Fruit fly (Drosophila melanogaster) whole organism, embryonic: Measurements from ENCODE around the gene DCTN6-p27.

Experiments
- Adf1 ChIP-seq: fragments of 200-800 bp; sonication (Bioruptor generic); IDR thresholded peaks from 2 replicates; pipeline ENCODE4 v1.3.6; 2022; ENCODE audit warnings: missing biosample characterization, missing genetic modification characterization
- BEAF-32 ChIP-seq: fragments of 200-800 bp; sonication (Bioruptor generic); optimal IDR thresholded peaks from 3 replicates; lab custom pipeline; 2017; ENCODE audit warnings: missing biosample characterization, missing genetic modification characterization, mild to moderate bottlenecking, moderate library complexity, missing genetic modification reagents
- Bgb ChIP-seq: fragments of 200-800 bp; sonication (Bioruptor generic); IDR thresholded peaks from 2 replicates; pipeline ENCODE4 v1.3.6; 2022; ENCODE audit warnings: missing biosample characterization, missing genetic modification characterization; ENCODE audit not compliant: partially characterized antibody
- CG11247 ChIP-seq: fragments of 200-800 bp; sonication (Bioruptor generic); IDR thresholded peaks from 2 replicates; pipeline ENCODE4 v1.3.6; 2022; ENCODE audit warnings: missing biosample characterization, missing genetic modification characterization
- CG12769 ChIP-seq: fragments of 200-800 bp; sonication (Bioruptor generic); optimal IDR thresholded peaks from 2 replicates; lab custom pipeline; 2019; ENCODE audit warnings: missing biosample characterization, mild to moderate bottlenecking, missing genetic modification characterization, moderate library complexity
- CG16779 ChIP-seq: fragments of 200-800 bp; sonication (Bioruptor generic); IDR thresholded peaks from 2 replicates; pipeline ENCODE4 v1.3.6; 2022; ENCODE audit warnings: missing biosample characterization, missing genetic modification characterization
- CG17829 ChIP-seq: fragments of 200-800 bp; optimal IDR thresholded peaks from 2 replicates; lab custom pipeline; 2019; ENCODE audit warnings: missing biosample characterization, mild to moderate bottlenecking, missing genetic modification characterization, moderate library complexity
- CG18262 ChIP-seq: fragments of 200-800 bp; optimal IDR thresholded peaks from 3 replicates; lab custom pipeline; 2019; ENCODE audit warnings: missing biosample characterization, mild to moderate bottlenecking, missing genetic modification characterization, moderate library complexity
- CG18599 ChIP-seq: fragments of 200-800 bp; sonication (Bioruptor generic); optimal IDR thresholded peaks from 3 replicates; lab custom pipeline; 2017; ENCODE audit warnings: missing biosample characterization, missing genetic modification characterization, mild to moderate bottlenecking, moderate library complexity, missing genetic modification reagents
- CG2116 ChIP-seq: fragments of 200-800 bp; sonication (Bioruptor generic); optimal IDR thresholded peaks from 3 replicates; lab custom pipeline; 2018; ENCODE audit warnings: missing biosample characterization, mild to moderate bottlenecking, missing genetic modification characterization
- CG31441 ChIP-seq: fragments of 200-800 bp; sonication (Bioruptor generic); IDR thresholded peaks from 2 replicates; pipeline ENCODE4 v1.3.6; 2022; ENCODE audit warnings: missing biosample characterization, missing genetic modification characterization
- CG34224 ChIP-seq: fragments of 200-800 bp; sonication (Bioruptor generic); IDR thresholded peaks from 3 replicates; pipeline ENCODE4 v1.3.6; 2022; ENCODE audit warnings: missing biosample characterization, missing genetic modification characterization; ENCODE audit not compliant: partially characterized antibody
- CG3726 ChIP-seq: fragments of 200-800 bp; sonication (Bioruptor generic); IDR thresholded peaks from 3 replicates; pipeline ENCODE4, ENCODE4 v1.3.6; 2022; ENCODE audit warnings: missing biosample characterization, missing genetic modification characterization
- CG42726 ChIP-seq: fragments of 200-800 bp; sonication (Bioruptor generic); IDR thresholded peaks from 2 replicates; pipeline ENCODE4 v1.3.6; 2022; ENCODE audit warnings: missing biosample characterization, missing genetic modification characterization; ENCODE audit not compliant: partially characterized antibody
- CG8290 ChIP-seq, 3 experiments: fragments of 200-800 bp; sonication (Bioruptor generic); optimal IDR thresholded peaks; 2 replicates each; lab custom pipeline; 2016 to 2019; ENCODE audit warnings: missing biosample characterization in 3 of 3, missing genetic modification characterization in 3 of 3, mild to moderate bottlenecking in 2 of 3, moderate library complexity in 1 of 3
- CG9932 ChIP-seq: fragments of 200-800 bp; sonication (Bioruptor generic); IDR thresholded peaks from 2 replicates; pipeline ENCODE4 v1.3.6; 2022; ENCODE audit warnings: missing biosample characterization, missing genetic modification characterization
- Camta ChIP-seq: fragments of 200-800 bp; sonication (Bioruptor generic); optimal IDR thresholded peaks from 2 replicates; lab custom pipeline; 2016; ENCODE audit warnings: missing biosample characterization, missing genetic modification characterization
- Dbx ChIP-seq: fragments of 200-800 bp; sonication (Bioruptor generic); IDR thresholded peaks from 3 replicates; pipeline ENCODE4 v1.3.6; 2022; ENCODE audit warnings: missing biosample characterization, missing genetic modification characterization
- Dref ChIP-seq: fragments of 200-800 bp; sonication (Bioruptor generic); IDR thresholded peaks from 2 replicates; pipeline ENCODE4 v1.3.6; 2022; ENCODE audit warnings: missing biosample characterization, missing genetic modification characterization
- E2f2 ChIP-seq: fragments of 200-800 bp; sonication (Bioruptor generic); IDR thresholded peaks from 2 replicates; pipeline ENCODE4 v1.3.6; 2022; ENCODE audit warnings: missing biosample characterization, missing genetic modification characterization
- Eip74EF ChIP-seq, 2 experiments: fragments of 200-800 bp in 1 of 2; fragments of >200 bp in 1 of 2; sonication (Bioruptor generic) in 1 of 2; optimal IDR thresholded peaks; 2 replicates each; lab custom pipeline; 2017 to 2019; ENCODE audit warnings: missing biosample characterization in 2 of 2, missing genetic modification characterization in 2 of 2, mild to moderate bottlenecking in 1 of 2, moderate library complexity in 1 of 2
- Elba2 ChIP-seq: fragments of 200-800 bp; sonication (Bioruptor generic); optimal IDR thresholded peaks from 3 replicates; lab custom pipeline; 2016; ENCODE audit warnings: missing biosample characterization, missing genetic modification characterization
- Hmr ChIP-seq: fragments of 200-800 bp; sonication (Bioruptor generic); optimal IDR thresholded peaks from 3 replicates; lab custom pipeline; 2017; ENCODE audit warnings: mild to moderate bottlenecking, missing biosample characterization, missing genetic modification reagents, missing genetic modification characterization
- Kr ChIP-seq: fragments of 200-800 bp; sonication (Bioruptor generic); optimal IDR thresholded peaks from 2 replicates; lab custom pipeline; 2017; ENCODE audit warnings: missing biosample characterization, mild to moderate bottlenecking, missing genetic modification characterization
- Med ChIP-seq: fragments of 200-800 bp; sonication (Bioruptor generic); peaks from one replicate; lab custom pipeline; 2016; ENCODE audit warnings: missing biosample characterization, missing genetic modification characterization, mild to moderate bottlenecking, inconsistent platforms, moderate library complexity
- NFAT ChIP-seq: fragments of 200-800 bp; sonication (Bioruptor generic); IDR thresholded peaks from 2 replicates; pipeline ENCODE4 v1.3.6; 2022; ENCODE audit warnings: missing biosample characterization, missing genetic modification characterization
- Pdp1 ChIP-seq, 2 experiments: fragments of 200-800 bp; sonication (Bioruptor generic); optimal IDR thresholded peaks; 3 replicates each; lab custom pipeline; 2016; ENCODE audit warnings: missing biosample characterization in 2 of 2, missing genetic modification characterization in 2 of 2, mild to moderate bottlenecking in 1 of 2, moderate library complexity in 1 of 2
- Trl ChIP-seq, 3 experiments: fragments of >200 bp in 2 of 3; fragments of 200-800 bp in 1 of 3; sonication (Bioruptor generic) in 1 of 3; optimal IDR thresholded peaks; 2 replicates in 1 of 3; 3 replicates in 2 of 3; lab custom pipeline; 2016 to 2017; ENCODE audit warnings: missing biosample characterization in 1 of 3, missing genetic modification characterization in 1 of 3
- ato ChIP-seq: fragments of 200-800 bp; sonication (Bioruptor generic); IDR thresholded peaks from 2 replicates; pipeline ENCODE4 v1.3.6; 2022; ENCODE audit warnings: missing biosample characterization, missing genetic modification characterization; ENCODE audit not compliant: partially characterized antibody
- chinmo ChIP-seq: fragments of 200-800 bp; sonication (Bioruptor generic); IDR thresholded peaks from 4 replicates; pipeline ENCODE4 v1.3.6; 2022; ENCODE audit warnings: missing biosample characterization, missing genetic modification characterization; ENCODE audit not compliant: partially characterized antibody
- ci ChIP-seq: fragments of 200-800 bp; sonication (Bioruptor generic); IDR thresholded peaks from 3 replicates; pipeline ENCODE4 v1.3.6; 2022; ENCODE audit warnings: missing biosample characterization, missing genetic modification characterization
- cwo ChIP-seq: fragments of 200-800 bp; sonication (Bioruptor generic); optimal IDR thresholded peaks from 3 replicates; lab custom pipeline; 2017; ENCODE audit warnings: missing biosample characterization, missing genetic modification characterization, mild to moderate bottlenecking, moderate library complexity, missing genetic modification reagents
- danr ChIP-seq: fragments of 200-800 bp; sonication (Bioruptor generic); IDR thresholded peaks from 2 replicates; pipeline ENCODE4 v1.3.6; 2022; ENCODE audit warnings: missing biosample characterization, missing genetic modification characterization
- gce ChIP-seq: fragments of 200-800 bp; sonication (Bioruptor generic); IDR thresholded peaks from 3 replicates; pipeline ENCODE4 v1.3.6; 2022; ENCODE audit warnings: missing biosample characterization, missing genetic modification characterization
- gfzf ChIP-seq: fragments of 200-800 bp; sonication (Bioruptor generic); optimal IDR thresholded peaks from 2 replicates; lab custom pipeline; 2016; ENCODE audit warnings: missing biosample characterization, mild to moderate bottlenecking, missing genetic modification characterization, moderate library complexity
- her ChIP-seq: fragments of 200-800 bp; sonication (Bioruptor generic); optimal IDR thresholded peaks from 2 replicates; lab custom pipeline; 2016; ENCODE audit warnings: missing biosample characterization, missing genetic modification characterization
- lmd ChIP-seq: fragments of 200-800 bp; sonication (Bioruptor generic); IDR thresholded peaks from 2 replicates; pipeline ENCODE4 v1.3.6; 2022; ENCODE audit warnings: missing biosample characterization, missing genetic modification characterization
- nerfin-2 ChIP-seq: fragments of 200-800 bp; sonication (Bioruptor generic); IDR thresholded peaks from 2 replicates; pipeline ENCODE4 v1.3.6; 2022; ENCODE audit warnings: missing biosample characterization, missing genetic modification characterization; ENCODE audit not compliant: partially characterized antibody
- onecut ChIP-seq: fragments of 200-800 bp; sonication (Bioruptor generic); IDR thresholded peaks from 2 replicates; pipeline ENCODE4 v1.3.6; 2022; ENCODE audit warnings: missing biosample characterization, missing genetic modification characterization
- ro ChIP-seq: fragments of 200-800 bp; sonication (Bioruptor generic); IDR thresholded peaks from 2 replicates; pipeline ENCODE4 v1.3.6; 2022; ENCODE audit warnings: missing biosample characterization, missing genetic modification characterization
- sd ChIP-seq: fragments of 200-800 bp; sonication (Bioruptor generic); optimal IDR thresholded peaks from 3 replicates; lab custom pipeline; 2018; ENCODE audit warnings: missing biosample characterization, mild to moderate bottlenecking, missing genetic modification characterization, moderate library complexity
- sens ChIP-seq: fragments of 200-800 bp; sonication (Bioruptor generic); peaks from one replicate; lab custom pipeline; 2016; ENCODE audit warnings: missing biosample characterization, missing genetic modification characterization
- slbo ChIP-seq: fragments of 200-800 bp; sonication (Bioruptor generic); IDR thresholded peaks from 2 replicates; pipeline ENCODE4 v1.3.6; 2022; ENCODE audit warnings: missing biosample characterization, missing genetic modification characterization
- slou ChIP-seq: fragments of 200-800 bp; sonication (Bioruptor generic); optimal IDR thresholded peaks from 3 replicates; lab custom pipeline; 2016; ENCODE audit warnings: missing biosample characterization, missing genetic modification characterization
- tll ChIP-seq, 2 experiments: fragments of 200-800 bp in 1 of 2; fragments of >200 bp in 1 of 2; sonication (Bioruptor generic) in 1 of 2; optimal IDR thresholded peaks; 2 replicates each; lab custom pipeline; 2017 to 2019; ENCODE audit warnings: missing biosample characterization in 2 of 2, missing genetic modification characterization in 2 of 2, mild to moderate bottlenecking in 1 of 2, moderate library complexity in 1 of 2

DCTN6-p27 gene

DNA sequence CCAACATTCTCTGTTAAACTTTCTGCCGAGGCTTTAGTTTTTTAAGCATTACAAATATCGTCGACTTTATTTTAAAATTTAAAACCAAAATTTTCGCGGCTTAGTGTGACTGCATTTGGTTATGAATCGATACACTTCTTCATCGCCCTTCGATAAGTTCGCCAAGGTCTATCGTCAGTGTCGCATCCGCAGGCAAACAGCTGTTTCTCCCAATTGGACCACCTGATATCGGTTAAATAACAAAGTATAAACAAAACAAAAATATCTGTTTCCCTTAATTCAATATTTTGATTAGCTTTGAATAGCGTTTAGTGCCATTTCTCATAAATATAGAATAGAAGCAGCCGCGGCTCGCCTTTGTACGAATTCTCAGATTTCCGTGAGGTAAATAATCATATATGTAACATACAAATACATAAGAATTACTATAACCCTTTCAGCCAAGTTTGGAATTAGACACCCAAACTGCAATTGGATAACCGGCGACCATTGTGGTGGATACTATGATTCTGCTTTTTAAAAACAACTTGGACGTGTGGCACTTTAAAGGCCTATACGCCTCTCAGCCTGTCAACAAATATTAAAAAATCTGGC, 17.8 kb upstream of the DCTN6-p27 start, which contains the start of gene CG10561 (continued):
- TF ChIP-seq CG2116 (GFP tag; lab: Kevin White, UChicago) (peak; percentile 90), nerfin-2 (GFP tag; lab: Robert Waterston, UW) (peak; percentile 71), Pdp1 (GFP tag; optimal IDR thresholded peaks at IDR 0.05; lab: Kevin White, UChicago) (peak in 1 of 2 experiments; percentile 90), gfzf (peak; percentile 51), onecut (GFP tag; lab: Robert Waterston, UW) (peak; percentile 14; the same call in 1 of the 2 replicates), ato (GFP tag; lab: Robert Waterston, UW) (peak; percentile 69), CG34224 (peak; percentile 88), Kr (GFP tag; lab: Kevin White, UChicago) (peak; percentile 63), BEAF-32 (GFP tag; lab: Kevin White, UChicago) (peak; percentile 61), E2f2 (GFP tag; lab: Robert Waterston, UW) (peak; percentile 97), Elba2 (peak; percentile 90), Trl (optimal IDR thresholded peaks at IDR 0.05; lab: Kevin White, UChicago) (no peak), Trl (GFP tag; optimal IDR thresholded peaks at IDR 0.05; lab: Kevin White, UChicago) (no peak), sens (GFP tag; lab: Kevin White, UChicago) (peak; percentile 60), Dref (GFP tag; lab: Robert Waterston, UW) (peak; percentile 92)

DNA sequence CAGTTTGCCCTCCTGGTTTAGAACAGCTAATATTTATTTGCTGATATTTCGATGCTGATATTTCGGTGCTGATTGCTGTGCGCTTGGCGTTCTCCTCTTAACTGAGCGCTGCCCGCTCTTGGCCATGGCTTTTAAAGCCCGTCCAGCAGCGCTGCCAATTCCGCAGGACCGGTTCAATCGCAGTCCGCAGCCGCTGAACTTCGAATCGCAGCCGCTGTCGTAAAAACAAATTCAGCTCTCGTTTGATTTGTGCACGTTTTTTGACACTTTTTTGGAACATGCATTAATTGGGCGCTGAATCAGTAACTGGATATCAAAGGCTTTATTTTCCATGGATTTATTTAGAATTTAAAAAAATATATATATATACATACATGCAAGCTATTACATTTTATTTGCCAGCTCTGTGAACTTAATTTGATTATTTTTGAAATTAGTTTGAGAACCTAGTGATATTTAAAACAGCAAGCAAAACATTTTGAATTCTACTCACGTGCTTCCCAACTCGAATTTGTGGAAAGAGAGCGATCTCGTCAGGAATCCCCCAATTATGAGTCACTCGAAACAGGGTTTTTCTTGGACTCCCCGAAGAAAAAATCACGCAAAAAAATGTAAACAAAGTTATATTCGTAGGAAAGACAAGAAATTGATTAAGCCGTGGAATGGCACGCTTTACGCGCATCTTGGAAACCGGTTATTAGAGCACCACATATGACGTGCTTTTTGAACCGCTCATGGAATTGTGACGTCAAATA, 11.8 kb upstream of the DCTN6-p27 start, which contains the start of gene Ddc:
TSS of gene Ddc (minus strand) at position 111 of the 755 bp plus-strand sequence.
- peak; percentile 5 for TF ChIP-seq CG18599
- TF ChIP-seq her (GFP tag; lab: Kevin White, UChicago) = no peak
- TF ChIP-seq Eip74EF (GFP tag; optimal IDR thresholded peaks at IDR 0.05; lab: Kevin White, UChicago) = no peak
- no peak for TF ChIP-seq E2f2 (GFP tag; lab: Robert Waterston, UW)
- peak; percentile 76 for TF ChIP-seq Adf1 (GFP tag; lab: Robert Waterston, UW)
- TF ChIP-seq gce (GFP tag; lab: Robert Waterston, UW) = no peak
- TF ChIP-seq Dbx = 0 out of 3 replicates have a peak, but pooled peaks have one; percentile 32
- peak; percentile 83; the same call in 1 of the 4 replicates for TF ChIP-seq chinmo
- no peak for TF ChIP-seq CG8290 (GFP tag; optimal IDR thresholded peaks at IDR 0.05; lab: Kevin White, UChicago)
- TF ChIP-seq CG8290 (tag; optimal IDR thresholded peaks at IDR 0.05; lab: Kevin White, UChicago) = peak in 1 of 2 experiments; percentile 43
- no peak for TF ChIP-seq ro
- no peak for TF ChIP-seq CG3726 (GFP tag; lab: Robert Waterston, UW)
- 0 out of 2 replicates have a peak, but pooled peaks have one; percentile 33 for TF ChIP-seq CG42726 (GFP tag; lab: Robert Waterston, UW)
- no peak for TF ChIP-seq slou (GFP tag; lab: Kevin White, UChicago)
- TF ChIP-seq CG12769 (tag; lab: Kevin White, UChicago) = peak; percentile 18
- no peak for TF ChIP-seq Camta (GFP tag; lab: Kevin White, UChicago)
- TF ChIP-seq CG17829 (tag; lab: Kevin White, UChicago) = no peak
- TF ChIP-seq CG16779 (GFP tag; lab: Robert Waterston, UW) = 0 out of 2 replicates have a peak, but pooled peaks have one; percentile 15
- TF ChIP-seq CG9932 = peak; percentile 60
- no peak for TF ChIP-seq CG31441 (GFP tag; lab: Robert Waterston, UW)
- peak; percentile 11 for TF ChIP-seq sd (tag; lab: Kevin White, UChicago)
- TF ChIP-seq Med (GFP tag; lab: Kevin White, UChicago) = peak; percentile 15
- TF ChIP-seq CG11247 (GFP tag; lab: Robert Waterston, UW) = 0 out of 2 replicates have a peak, but pooled peaks have one; percentile 28
- TF ChIP-seq Hmr (GFP tag; lab: Kevin White, UChicago) = peak; percentile 5
- TF ChIP-seq NFAT (GFP tag; lab: Robert Waterston, UW) = 0 out of 2 replicates have a peak, but pooled peaks have one; percentile 50
- peak; percentile 25; the same call in 1 of the 2 replicates for TF ChIP-seq slbo (GFP tag; lab: Robert Waterston, UW)
- TF ChIP-seq ci = no peak
- TF ChIP-seq danr = no peak
- no peak for TF ChIP-seq CG18262 (tag; lab: Kevin White, UChicago)
- peak; percentile 17 for TF ChIP-seq cwo (GFP tag; lab: Kevin White, UChicago)
- TF ChIP-seq Bgb (GFP tag; lab: Robert Waterston, UW) = peak; percentile 39
- TF ChIP-seq lmd (GFP tag; lab: Robert Waterston, UW) = peak; percentile 12; the same call in 1 of the 2 replicates
- no peak for TF ChIP-seq tll (GFP tag; optimal IDR thresholded peaks at IDR 0.05; lab: Kevin White, UChicago)
